Fruit fly (Drosophila melanogaster): Measurements from ENCODE around the gene Polr3I.

DNA sequence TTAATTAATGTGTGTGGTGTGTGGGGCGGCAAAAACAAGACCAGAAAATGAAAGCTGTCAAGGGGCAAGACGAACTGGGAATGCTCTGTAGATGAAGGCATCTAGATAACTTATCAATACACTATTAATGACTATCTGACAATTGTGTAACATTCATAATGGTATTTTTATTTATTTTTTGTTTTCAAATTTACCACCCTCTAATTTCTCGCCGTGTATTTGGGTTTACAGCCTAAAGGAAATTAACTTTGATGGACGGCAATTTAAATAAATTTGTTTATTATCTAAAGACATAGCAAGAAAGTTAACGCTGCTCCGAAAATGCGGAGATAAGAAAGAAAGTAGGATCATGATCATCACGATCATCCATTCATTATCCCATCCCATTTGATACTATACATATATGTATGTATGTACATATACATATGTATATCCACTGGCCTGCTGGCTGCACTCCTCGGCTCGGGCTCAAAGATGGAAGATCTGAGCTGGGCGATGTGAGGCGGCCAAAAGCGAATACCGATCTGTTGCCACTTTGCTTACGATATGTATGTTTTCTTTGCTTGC lies 48.5 kb downstream of the Polr3I start:
- TF ChIP-seq cic (GFP tag; optimal IDR thresholded peaks at IDR 0.05) (no peak), CG14711 (tag; optimal IDR thresholded peaks at IDR 0.05) (no peak), Mnt (GFP tag; optimal IDR thresholded peaks at IDR 0.05) (no peak), toe (GFP tag; optimal IDR thresholded peaks at IDR 0.05) (no peak), Crg-1 (GFP tag; optimal IDR thresholded peaks at IDR 0.05) (no peak), CG12768 (GFP tag; optimal IDR thresholded peaks at IDR 0.05) (no peak), CG33017 (tag; optimal IDR thresholded peaks at IDR 0.05) (no peak)
